Worm (Caenorhabditis elegans): ENCODE results near the gene C33F10.1.

DNA sequence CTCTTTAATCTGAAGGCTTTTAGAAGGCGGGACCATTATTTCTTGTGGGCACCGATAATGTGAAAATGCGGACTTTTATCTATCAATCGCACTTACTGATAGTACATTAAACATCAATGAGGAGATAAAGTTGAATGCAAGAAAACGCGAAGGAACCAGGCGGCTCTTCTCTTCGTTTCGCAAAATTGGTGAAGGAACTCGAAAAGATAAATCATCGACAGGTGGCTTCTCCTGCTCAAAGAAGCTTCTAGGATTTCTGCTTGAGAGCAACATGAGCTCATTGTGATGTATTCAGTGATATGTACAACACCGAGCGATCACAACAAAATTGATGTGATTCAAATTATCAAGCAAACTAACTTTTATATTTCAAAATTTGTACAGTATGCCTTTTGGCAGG lies 29.0 kb upstream of the C33F10.1 start:
- no peak for TF ChIP-seq fos-1 (tag; optimal IDR thresholded peaks at IDR 0.05)
- no peak for TF ChIP-seq ztf-4 (tag; optimal IDR thresholded peaks at IDR 0.05)
- TF ChIP-seq elt-3 (tag; optimal IDR thresholded peaks at IDR 0.05), result no peak
- TF ChIP-seq elt-1 (tag; optimal IDR thresholded peaks at IDR 0.05), result no peak
- no peak for TF ChIP-seq ama-1 (optimal IDR thresholded peaks at IDR 0.05)
- no peak for TF ChIP-seq nhr-6 (tag; optimal IDR thresholded peaks at IDR 0.05)
- TF ChIP-seq ztf-11 (tag; optimal IDR thresholded peaks at IDR 0.05), result no peak
- TF ChIP-seq nhr-77 (tag; optimal IDR thresholded peaks at IDR 0.05), result no peak
- no peak for TF ChIP-seq mdl-1 (tag; optimal IDR thresholded peaks at IDR 0.05)
- TF ChIP-seq ceh-82 (tag; optimal IDR thresholded peaks at IDR 0.05), result no peak
- TF ChIP-seq R02D3.7 (tag; optimal IDR thresholded peaks at IDR 0.05), result no peak
